Worm (Caenorhabditis elegans) whole organism, early embryonic: Measurements from ENCODE around the gene rpc-25.

Experiments
- B0310.2 ChIP-seq: sonication (generic microtip); optimal IDR thresholded peaks from 2 replicates; lab custom pipeline; 2016; ENCODE audit warnings: mild to moderate bottlenecking, missing genetic modification characterization, missing compliant biosample characterization
- F13C5.2 ChIP-seq: sonication (generic microtip); optimal IDR thresholded peaks from 2 replicates; lab custom pipeline; 2017; ENCODE audit warnings: mild to moderate bottlenecking, missing genetic modification characterization, inconsistent platforms, missing compliant biosample characterization
- aly-1 ChIP-seq: sonication (generic microtip); optimal IDR thresholded peaks from 2 replicates; lab custom pipeline; 2016; ENCODE audit warnings: missing genetic modification characterization, missing compliant biosample characterization
- ama-1 ChIP-seq: fragments of 150-350 bp; optimal IDR thresholded peaks from 2 replicates; lab custom pipeline; 2014
- ceh-13 ChIP-seq: fragments of 200-800 bp; sonication (Bioruptor generic); optimal IDR thresholded peaks from 2 replicates; lab custom pipeline; 2018; ENCODE audit warnings: mild to moderate bottlenecking, missing genetic modification characterization, missing compliant biosample characterization
- ceh-36 ChIP-seq: sonication (generic microtip); optimal IDR thresholded peaks from 2 replicates; lab custom pipeline; 2016; ENCODE audit warnings: missing genetic modification characterization, inconsistent platforms, missing compliant biosample characterization
- ets-7 ChIP-seq: sonication (generic microtip); optimal IDR thresholded peaks from 2 replicates; lab custom pipeline; 2016; ENCODE audit warnings: missing genotype, missing genetic modification characterization, missing compliant biosample characterization
- flt-1 ChIP-seq: fragments of 200-800 bp; sonication (Bioruptor generic); IDR thresholded peaks from 2 replicates; pipeline ENCODE4 v1.3.6; 2022; ENCODE audit warnings: missing genetic modification characterization, missing compliant biosample characterization
- hmbx-1 ChIP-seq: sonication (generic microtip); optimal IDR thresholded peaks from 2 replicates; lab custom pipeline; 2016; ENCODE audit warnings: mild to moderate bottlenecking, missing genetic modification characterization, missing compliant biosample characterization
- hmg-4 ChIP-seq: fragments of 200-800 bp; sonication (Bioruptor generic); optimal IDR thresholded peaks from 2 replicates; lab custom pipeline; 2018; ENCODE audit warnings: mild to moderate bottlenecking, missing genetic modification characterization, missing compliant biosample characterization
- hnd-1 ChIP-seq: sonication (generic microtip); optimal IDR thresholded peaks from 2 replicates; lab custom pipeline; 2016; ENCODE audit warnings: missing genetic modification characterization, missing compliant biosample characterization
- pes-1 ChIP-seq: fragments of 200-800 bp; sonication (Bioruptor generic); IDR thresholded peaks from 2 replicates; pipeline ENCODE4 v1.3.6; 2022; ENCODE audit warnings: missing genetic modification reagents, missing genetic modification characterization, missing compliant biosample characterization
- scrt-1 ChIP-seq: fragments of 200-800 bp; sonication (Bioruptor generic); IDR thresholded peaks from 2 replicates; pipeline ENCODE4 v1.3.6; 2022; ENCODE audit warnings: missing genetic modification characterization, missing compliant biosample characterization
- sea-1 ChIP-seq: fragments of 200-800 bp; sonication (Bioruptor generic); conservative IDR thresholded peaks from 2 replicates; pipeline ENCODE4 v1.3.6; 2022; ENCODE audit warnings: missing genetic modification characterization, missing compliant biosample characterization
- tbx-11 ChIP-seq: fragments of 200-800 bp; sonication (Bioruptor generic); IDR thresholded peaks from 2 replicates; pipeline ENCODE4 v1.3.6; 2022; ENCODE audit warnings: missing genetic modification characterization, missing compliant biosample characterization
- tbx-37 ChIP-seq: fragments of 200-800 bp; sonication (Bioruptor generic); conservative IDR thresholded peaks from 2 replicates; pipeline ENCODE4 v1.3.6; 2022; ENCODE audit warnings: missing genetic modification reagents, missing genetic modification characterization, missing compliant biosample characterization
- tra-4 ChIP-seq: sonication (generic microtip); optimal IDR thresholded peaks from 2 replicates; lab custom pipeline; 2017; ENCODE audit warnings: missing genetic modification characterization, missing compliant biosample characterization

Gene rpc-25

DNA sequence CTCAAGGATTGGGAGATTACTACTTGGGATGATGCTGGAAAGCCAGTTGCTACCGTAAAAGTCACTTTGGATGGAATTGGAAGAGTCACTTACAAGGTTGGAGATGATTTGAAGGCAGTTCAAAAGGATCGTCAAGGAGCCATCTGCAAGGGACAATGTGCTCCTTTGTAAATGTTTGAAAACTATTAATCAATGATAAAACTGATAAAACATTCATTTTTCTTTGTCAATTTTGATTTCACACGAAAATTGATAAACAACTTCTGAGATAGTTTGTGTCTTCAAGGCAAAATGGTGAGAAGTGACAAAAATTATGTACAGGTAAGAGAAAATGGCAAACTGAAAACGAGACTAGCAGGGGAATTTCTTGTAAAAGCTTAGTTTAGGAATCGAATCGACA is 4.1 kb downstream of the rpc-25 start:
- TF ChIP-seq tbx-11 (GFP tag; lab: Robert Waterston, UW) (no peak), ets-7 (tag; lab: Kevin White, UChicago) (no peak), aly-1 (tag; lab: Kevin White, UChicago) (no peak), tbx-37 (GFP tag; lab: Robert Waterston, UW) (no peak), ama-1 (lab: Kevin White, UChicago) (no peak), scrt-1 (GFP tag; lab: Robert Waterston, UW) (no peak), sea-1 (GFP tag; lab: Robert Waterston, UW) (no peak), hmbx-1 (tag; lab: Kevin White, UChicago) (no peak), hmg-4 (no peak), tra-4 (no peak), flt-1 (GFP tag; lab: Robert Waterston, UW) (no peak), hnd-1 (tag; lab: Kevin White, UChicago) (no peak), pes-1 (GFP tag; lab: Robert Waterston, UW) (no peak), B0310.2 (tag; lab: Kevin White, UChicago) (no peak), ceh-13 (GFP tag; lab: Kevin White, UChicago) (no peak), F13C5.2 (tag; lab: Kevin White, UChicago) (no peak), ceh-36 (tag; lab: Kevin White, UChicago) (no peak)

DNA sequence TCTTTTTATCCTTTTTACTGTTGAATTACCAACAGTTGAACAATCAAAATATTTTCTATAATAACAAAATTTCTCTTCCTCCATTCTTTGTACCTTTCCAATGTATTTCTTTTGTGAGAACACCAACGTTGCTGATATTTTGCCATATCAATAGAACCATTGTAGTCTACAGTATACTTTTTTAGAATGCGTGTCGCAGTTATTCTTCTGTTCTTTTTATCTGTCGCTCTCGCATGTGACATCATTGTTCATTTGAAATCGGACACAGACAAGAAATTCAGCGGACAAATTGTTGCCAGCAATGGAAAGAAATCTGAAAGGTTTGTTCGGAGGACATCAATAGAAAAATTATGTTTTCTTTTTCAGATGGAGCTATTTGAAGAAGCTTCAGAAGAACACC is 4.5 kb downstream of the rpc-25 start, which contains the start of gene ZK856.7:
Gene ZK856.7, plus strand, starts transcription at position 186 of the 400 bp plus-strand sequence.
- TF ChIP-seq scrt-1 (GFP tag; lab: Robert Waterston, UW) (no peak), aly-1 (tag; lab: Kevin White, UChicago) (no peak), tbx-37 (GFP tag; lab: Robert Waterston, UW) (no peak), flt-1 (GFP tag; lab: Robert Waterston, UW) (no peak), ceh-36 (tag; lab: Kevin White, UChicago) (no peak), hmbx-1 (tag; lab: Kevin White, UChicago) (no peak), pes-1 (GFP tag; lab: Robert Waterston, UW) (no peak), B0310.2 (tag; lab: Kevin White, UChicago) (no peak), hmg-4 (no peak), F13C5.2 (tag; lab: Kevin White, UChicago) (no peak), hnd-1 (tag; lab: Kevin White, UChicago) (no peak), ceh-13 (GFP tag; lab: Kevin White, UChicago) (no peak), sea-1 (GFP tag; lab: Robert Waterston, UW) (no peak), ets-7 (tag; lab: Kevin White, UChicago) (no peak)

DNA sequence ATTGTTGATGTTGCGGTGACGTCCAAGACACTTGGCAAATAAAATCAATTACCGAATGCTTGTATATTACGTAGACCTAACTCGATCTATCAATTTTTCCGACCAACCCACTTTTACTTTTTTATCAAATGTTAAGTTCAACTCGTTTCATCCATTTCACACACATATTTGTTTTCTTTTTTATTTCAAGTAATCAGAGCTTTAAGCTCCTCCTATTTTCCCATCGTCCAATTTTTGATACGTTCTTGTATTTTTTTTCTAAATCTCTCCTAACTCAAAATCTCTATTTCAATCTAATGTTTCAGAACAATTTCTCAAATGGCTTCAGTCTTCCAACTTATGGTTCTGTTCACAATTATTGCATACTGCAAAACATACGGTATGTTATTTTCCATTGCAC is 8.0 kb downstream of the rpc-25 start, which contains the start of gene ZK856.6:
Gene ZK856.6, plus strand, starts transcription at position 301 of the 400 bp plus-strand sequence.
- TF ChIP-seq B0310.2 (tag; lab: Kevin White, UChicago) (no peak), tbx-37 (GFP tag; lab: Robert Waterston, UW) (no peak), scrt-1 (GFP tag; lab: Robert Waterston, UW) (no peak), pes-1 (GFP tag; lab: Robert Waterston, UW) (no peak), aly-1 (tag; lab: Kevin White, UChicago) (no peak), hmg-4 (no peak), hmbx-1 (tag; lab: Kevin White, UChicago) (no peak), ceh-36 (tag; lab: Kevin White, UChicago) (no peak), F13C5.2 (tag; lab: Kevin White, UChicago) (no peak), tra-4 (no peak), flt-1 (GFP tag; lab: Robert Waterston, UW) (no peak), tbx-11 (GFP tag; lab: Robert Waterston, UW) (no peak), ceh-13 (GFP tag; lab: Kevin White, UChicago) (no peak), ama-1 (lab: Kevin White, UChicago) (no peak)

DNA sequence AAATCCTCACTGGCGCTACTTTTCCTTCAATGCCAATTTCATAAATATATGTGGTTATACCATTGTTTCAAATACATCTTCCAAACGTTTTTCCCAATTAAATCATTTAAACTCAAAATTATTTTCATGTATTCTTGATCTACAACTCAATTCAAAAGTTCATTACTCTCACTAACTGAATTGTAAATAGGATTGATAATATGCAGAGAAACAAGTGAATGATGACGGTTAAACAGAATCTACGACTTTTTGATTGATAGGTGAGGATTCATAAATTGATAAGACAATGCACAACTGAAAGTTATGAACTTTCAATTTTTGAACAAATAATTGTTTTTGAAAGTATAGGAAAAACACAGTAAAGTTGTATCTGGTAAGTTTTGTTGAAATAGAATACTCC is 15.2 kb downstream of the rpc-25 start:
- TF ChIP-seq tbx-11 (GFP tag; lab: Robert Waterston, UW) (no peak), hnd-1 (tag; lab: Kevin White, UChicago) (no peak), tra-4 (no peak), ama-1 (lab: Kevin White, UChicago) (no peak), hmg-4 (no peak), aly-1 (tag; lab: Kevin White, UChicago) (no peak), F13C5.2 (tag; lab: Kevin White, UChicago) (no peak), ets-7 (tag; lab: Kevin White, UChicago) (no peak), sea-1 (GFP tag; lab: Robert Waterston, UW) (no peak), B0310.2 (tag; lab: Kevin White, UChicago) (no peak), pes-1 (GFP tag; lab: Robert Waterston, UW) (no peak), tbx-37 (GFP tag; lab: Robert Waterston, UW) (no peak), ceh-13 (GFP tag; lab: Kevin White, UChicago) (no peak), ceh-36 (tag; lab: Kevin White, UChicago) (no peak), hmbx-1 (tag; lab: Kevin White, UChicago) (no peak), scrt-1 (GFP tag; lab: Robert Waterston, UW) (no peak), flt-1 (GFP tag; lab: Robert Waterston, UW) (no peak)

DNA sequence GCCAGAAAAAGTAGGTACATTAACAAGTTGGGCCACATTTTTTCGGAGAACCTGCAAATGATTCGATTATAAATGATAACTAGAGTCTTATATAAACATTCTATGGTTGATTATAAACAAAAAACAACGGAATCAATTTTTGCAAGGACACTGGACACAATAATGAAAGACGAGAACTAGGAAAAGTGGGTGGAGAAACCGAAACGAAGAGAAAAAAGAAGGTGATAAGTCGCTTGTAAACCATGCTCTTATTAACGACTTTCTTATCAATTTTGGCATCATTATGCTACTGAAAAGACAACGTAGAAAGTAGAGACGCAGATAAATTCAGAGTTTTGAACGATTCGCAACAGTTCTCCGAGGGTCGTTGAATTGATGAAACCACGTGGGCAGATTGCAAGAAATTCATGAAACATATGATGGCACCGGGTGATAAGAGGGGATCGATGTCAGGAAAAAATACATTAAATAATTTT is 16.3 kb downstream of the rpc-25 start, which contains the start of gene ZK856.5:
Gene ZK856.5, minus strand, starts transcription at position 51 of the 476 bp plus-strand sequence.
- TF ChIP-seq tbx-37 (GFP tag; lab: Robert Waterston, UW), result no peak
- no peak for TF ChIP-seq hnd-1 (tag; lab: Kevin White, UChicago)
- no peak for TF ChIP-seq B0310.2 (tag; lab: Kevin White, UChicago)
- TF ChIP-seq hmbx-1 (tag; lab: Kevin White, UChicago), result no peak
- no peak for TF ChIP-seq ets-7 (tag; lab: Kevin White, UChicago)
- TF ChIP-seq tbx-11 (GFP tag; lab: Robert Waterston, UW), result no peak
- no peak for TF ChIP-seq scrt-1 (GFP tag; lab: Robert Waterston, UW)
- no peak for TF ChIP-seq ama-1 (lab: Kevin White, UChicago)
- TF ChIP-seq sea-1 (GFP tag; lab: Robert Waterston, UW), result no peak
- no peak for TF ChIP-seq hmg-4

DNA sequence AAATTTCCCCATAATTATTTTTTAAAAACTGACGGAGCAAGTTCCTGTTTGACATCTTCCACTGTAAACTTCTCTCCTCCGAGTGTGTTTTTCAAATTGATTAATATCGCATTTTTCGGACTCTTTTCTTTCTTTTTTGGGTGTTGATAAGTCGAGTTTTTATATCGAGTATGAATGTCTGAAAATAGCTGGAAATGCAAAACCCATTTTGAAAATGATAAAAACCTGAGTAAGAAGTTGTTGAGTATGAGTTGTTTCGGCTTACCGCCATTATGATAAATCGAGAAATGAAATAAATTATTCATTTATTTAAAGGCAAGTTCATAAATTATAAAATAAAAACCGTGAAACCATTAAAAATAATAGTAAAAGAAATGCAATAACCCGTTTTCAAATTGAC is 20.7 kb downstream of the rpc-25 start, which contains the start of gene ZK856.18:
Gene ZK856.18, minus strand, starts transcription at position 289 of the 400 bp plus-strand sequence.
- TF ChIP-seq ceh-36 (tag; lab: Kevin White, UChicago) (no peak), aly-1 (tag; lab: Kevin White, UChicago) (no peak)
